Fruit fly (Drosophila melanogaster): Measurements from ENCODE around the gene Ugt36A1.

Ugt36A1 gene

dm6 chr2L:3648173-3648972 lies 29.5 kb downstream of the Ugt36A1 start (continued):
- no peak for TF ChIP-seq CG12236 (GFP tag; optimal IDR thresholded peaks at IDR 0.05)
- no peak for TF ChIP-seq CG3838 (GFP tag; optimal IDR thresholded peaks at IDR 0.05)
- TF ChIP-seq jigr1 (GFP tag; IDR thresholded peaks at IDR 0.05) = no peak
- TF ChIP-seq Hr78 (GFP tag; optimal IDR thresholded peaks at IDR 0.05) = no peak
- no peak for TF ChIP-seq CG5180 (GFP tag; optimal IDR thresholded peaks at IDR 0.05)
- TF ChIP-seq CG3281 (GFP tag; optimal IDR thresholded peaks at IDR 0.05) = no peak
- no peak for TF ChIP-seq CG6854 (GFP tag; optimal IDR thresholded peaks at IDR 0.05)
- no peak for TF ChIP-seq CG12219 (GFP tag; optimal IDR thresholded peaks at IDR 0.05)
- no peak for TF ChIP-seq H15 (GFP tag; IDR thresholded peaks at IDR 0.05)
- no peak for TF ChIP-seq fd64A (GFP tag; optimal IDR thresholded peaks at IDR 0.05)
- TF ChIP-seq sna (GFP tag; IDR thresholded peaks at IDR 0.05; ENCODE audit: partially characterized antibody) = peak; percentile 70
- no peak for TF ChIP-seq Asciz (GFP tag; optimal IDR thresholded peaks at IDR 0.05)
- no peak for TF ChIP-seq chif (GFP tag; optimal IDR thresholded peaks at IDR 0.05)
- TF ChIP-seq CG6254 (GFP tag; optimal IDR thresholded peaks at IDR 0.05) = no peak
- TF ChIP-seq CG5245 (GFP tag; optimal IDR thresholded peaks at IDR 0.05) = no peak
- no peak for TF ChIP-seq Lpt (GFP tag; optimal IDR thresholded peaks at IDR 0.05)
- no peak for TF ChIP-seq ind (GFP tag; optimal IDR thresholded peaks at IDR 0.05)
- TF ChIP-seq nau (GFP tag; optimal IDR thresholded peaks at IDR 0.05) = no peak
- TF ChIP-seq Fer1 (GFP tag; optimal IDR thresholded peaks at IDR 0.05) = peak; percentile 2
- TF ChIP-seq hth (optimal IDR thresholded peaks at IDR 0.05) = no peak
- TF ChIP-seq sisA (GFP tag; IDR thresholded peaks at IDR 0.05) = no peak
- no peak for TF ChIP-seq CG43689 (GFP tag; IDR thresholded peaks at IDR 0.05)
- no peak for TF ChIP-seq CG6175 (GFP tag; IDR thresholded peaks at IDR 0.05)
- peak; percentile 56 for TF ChIP-seq Dref (GFP tag; IDR thresholded peaks at IDR 0.05)
- TF ChIP-seq CG4854 (GFP tag; optimal IDR thresholded peaks at IDR 0.05) = no peak
- no peak for TF ChIP-seq Nf-YA (GFP tag; IDR thresholded peaks at IDR 0.05)
- no peak for TF ChIP-seq kni (GFP tag; optimal IDR thresholded peaks at IDR 0.05)
- TF ChIP-seq CG9727 (GFP tag; optimal IDR thresholded peaks at IDR 0.05) = no peak
- peak; percentile 78 for TF ChIP-seq CG34224 (GFP tag; IDR thresholded peaks at IDR 0.05; ENCODE audit: partially characterized antibody)
- no peak for TF ChIP-seq CG17186 (GFP tag; optimal IDR thresholded peaks at IDR 0.05)
- no peak for TF ChIP-seq Usf (GFP tag; optimal IDR thresholded peaks at IDR 0.05)
- peak; percentile 19 for TF ChIP-seq pzg (GFP tag; optimal IDR thresholded peaks at IDR 0.05)
- TF ChIP-seq CG8281 (tag; optimal IDR thresholded peaks at IDR 0.05) = no peak
- no peak for TF ChIP-seq CG12769 (tag; optimal IDR thresholded peaks at IDR 0.05)
- TF ChIP-seq CG31365 (tag; optimal IDR thresholded peaks at IDR 0.05) = no peak
- TF ChIP-seq Optix (GFP tag; IDR thresholded peaks at IDR 0.05) = no peak
- TF ChIP-seq CG17361 (GFP tag; IDR thresholded peaks at IDR 0.05) = no peak
- no peak for TF ChIP-seq Hsf (GFP tag; optimal IDR thresholded peaks at IDR 0.05)
- TF ChIP-seq Drgx (GFP tag; IDR thresholded peaks at IDR 0.05) = no peak
- TF ChIP-seq CG10543 (GFP tag; optimal IDR thresholded peaks at IDR 0.05) = no peak
- no peak for TF ChIP-seq CG4360 (GFP tag; IDR thresholded peaks at IDR 0.05)
- TF ChIP-seq CG7963 (GFP tag; IDR thresholded peaks at IDR 0.05; ENCODE audit: partially characterized antibody) = no peak
- TF ChIP-seq croc (GFP tag; conservative IDR thresholded peaks at IDR 0.05) = no peak
- no peak for TF ChIP-seq nom (GFP tag; optimal IDR thresholded peaks at IDR 0.05)
- TF ChIP-seq CG10209 (GFP tag; optimal IDR thresholded peaks at IDR 0.05) = no peak
- TF ChIP-seq CG7556 (GFP tag; optimal IDR thresholded peaks at IDR 0.05) = no peak
- TF ChIP-seq Ptx1 (GFP tag; IDR thresholded peaks at IDR 0.05) = no peak
- no peak for TF ChIP-seq psq (GFP tag; optimal IDR thresholded peaks at IDR 0.05)
- peak; percentile 9 for TF ChIP-seq CrebB (tag; optimal IDR thresholded peaks at IDR 0.05)
- no peak for TF ChIP-seq ac (GFP tag; optimal IDR thresholded peaks at IDR 0.05)
